Fruit fly (Drosophila melanogaster) whole organism, embryonic: Measurements from ENCODE around the gene CG11699.

Experiments used
- Adf1 ChIP-seq: fragments of 200-800 bp; sonication (Bioruptor generic); IDR thresholded peaks from 2 replicates; pipeline ENCODE4 v1.3.6; 2022; ENCODE audit warnings: missing biosample characterization, missing genetic modification characterization
- Blimp-1 ChIP-seq: fragments of 200-800 bp; sonication (Bioruptor generic); optimal IDR thresholded peaks from 3 replicates; lab custom pipeline; 2018; ENCODE audit warnings: missing biosample characterization, missing genetic modification characterization, mild to moderate bottlenecking, moderate library complexity, missing genetic modification reagents
- CG10209 ChIP-seq: fragments of 200-800 bp; sonication (Bioruptor generic); optimal IDR thresholded peaks from 3 replicates; lab custom pipeline; 2017; ENCODE audit warnings: missing biosample characterization, mild to moderate bottlenecking, missing genetic modification characterization, missing genetic modification reagents
- CG10543 ChIP-seq: fragments of 200-800 bp; sonication (Bioruptor generic); optimal IDR thresholded peaks from 3 replicates; lab custom pipeline; 2017; ENCODE audit warnings: missing biosample characterization, mild to moderate bottlenecking, missing genetic modification characterization, moderate library complexity
- CG12155 ChIP-seq: fragments of 200-800 bp; sonication (Bioruptor generic); optimal IDR thresholded peaks from 3 replicates; lab custom pipeline; 2016; ENCODE audit warnings: missing biosample characterization, missing genetic modification characterization
- CG12299 ChIP-seq: fragments of 200-800 bp; sonication (Bioruptor generic); optimal IDR thresholded peaks from 2 replicates; lab custom pipeline; 2018; ENCODE audit warnings: missing biosample characterization, mild to moderate bottlenecking, missing genetic modification characterization
- CG12942 ChIP-seq: fragments of 200-800 bp; sonication (Bioruptor generic); optimal IDR thresholded peaks from 3 replicates; lab custom pipeline; 2016; ENCODE audit warnings: missing biosample characterization, missing genetic modification characterization
- CG14050 ChIP-seq: fragments of 200-800 bp; sonication (Bioruptor generic); IDR thresholded peaks from 3 replicates; pipeline ENCODE4 v1.3.6; 2022; ENCODE audit warnings: missing biosample characterization, missing genetic modification characterization
- CG15696 ChIP-seq: fragments of 200-800 bp; sonication (Bioruptor generic); optimal IDR thresholded peaks from 2 replicates; lab custom pipeline; 2019; ENCODE audit warnings: missing biosample characterization, mild to moderate bottlenecking, missing genetic modification characterization, moderate library complexity
- CG1602 ChIP-seq: fragments of 200-800 bp; sonication (Bioruptor generic); optimal IDR thresholded peaks from 3 replicates; lab custom pipeline; 2016; ENCODE audit warnings: missing biosample characterization, missing genetic modification characterization
- CG1603 ChIP-seq: fragments of 200-800 bp; sonication (Bioruptor generic); optimal IDR thresholded peaks from 2 replicates; lab custom pipeline; 2019; ENCODE audit warnings: missing biosample characterization, mild to moderate bottlenecking, missing genetic modification characterization, moderate library complexity
- CG17385 ChIP-seq: fragments of 200-800 bp; sonication (Bioruptor generic); optimal IDR thresholded peaks from 3 replicates; lab custom pipeline; 2018; ENCODE audit warnings: missing biosample characterization, mild to moderate bottlenecking, missing genetic modification characterization
- CG17829 ChIP-seq: fragments of 200-800 bp; optimal IDR thresholded peaks from 2 replicates; lab custom pipeline; 2019; ENCODE audit warnings: missing biosample characterization, mild to moderate bottlenecking, missing genetic modification characterization, moderate library complexity
- CG1792 ChIP-seq: fragments of 200-800 bp; sonication (Bioruptor generic); optimal IDR thresholded peaks from 2 replicates; lab custom pipeline; 2016; ENCODE audit warnings: missing biosample characterization, missing genetic modification characterization
- CG3065 ChIP-seq: fragments of 200-800 bp; sonication (Bioruptor generic); optimal IDR thresholded peaks from 2 replicates; lab custom pipeline; 2016; ENCODE audit warnings: missing biosample characterization, missing genetic modification characterization
- CG34422 ChIP-seq: fragments of 200-800 bp; sonication (Bioruptor generic); IDR thresholded peaks from 3 replicates; pipeline ENCODE4 v1.3.6; 2022; ENCODE audit warnings: missing biosample characterization, missing genetic modification characterization
- CG5245 ChIP-seq: fragments of 200-800 bp; sonication (Bioruptor generic); optimal IDR thresholded peaks from 3 replicates; lab custom pipeline; 2016; ENCODE audit warnings: missing biosample characterization, missing genetic modification characterization
- CG6175 ChIP-seq: fragments of 200-800 bp; sonication (Bioruptor generic); IDR thresholded peaks from 3 replicates; pipeline ENCODE4 v1.3.6; 2022; ENCODE audit warnings: missing biosample characterization, missing genetic modification characterization
- CG6272 ChIP-seq: fragments of 200-800 bp; sonication (Bioruptor generic); IDR thresholded peaks from 2 replicates; pipeline ENCODE4 v1.3.6; 2022; ENCODE audit warnings: missing biosample characterization, missing genetic modification characterization
- CG8765 ChIP-seq: fragments of 200-800 bp; sonication (Bioruptor generic); IDR thresholded peaks from 2 replicates; pipeline ENCODE4 v1.3.6; 2022; ENCODE audit warnings: missing biosample characterization, missing genetic modification characterization
- CG9437 ChIP-seq: fragments of 200-800 bp; sonication (Bioruptor generic); optimal IDR thresholded peaks from 2 replicates; lab custom pipeline; 2018; ENCODE audit warnings: missing biosample characterization, mild to moderate bottlenecking, missing genetic modification characterization
- CG9797 ChIP-seq: fragments of 200-800 bp; sonication (Bioruptor generic); optimal IDR thresholded peaks from 3 replicates; lab custom pipeline; 2018; ENCODE audit warnings: missing biosample characterization, mild to moderate bottlenecking, missing genetic modification characterization
- Dll ChIP-seq: fragments of 200-800 bp; sonication (Bioruptor generic); IDR thresholded peaks from 4 replicates; pipeline ENCODE4 v1.3.6; 2022; ENCODE audit warnings: missing biosample characterization, missing genetic modification characterization; ENCODE audit not compliant: partially characterized antibody
- Doc3 ChIP-seq: fragments of 200-800 bp; sonication (Bioruptor generic); IDR thresholded peaks from 3 replicates; pipeline ENCODE4 v1.3.6; 2022; ENCODE audit warnings: missing biosample characterization, missing genetic modification characterization; ENCODE audit not compliant: partially characterized antibody
- Dp ChIP-seq: fragments of 200-800 bp; sonication (Bioruptor generic); optimal IDR thresholded peaks from 2 replicates; lab custom pipeline; 2018; ENCODE audit warnings: missing biosample characterization, mild to moderate bottlenecking, missing genetic modification characterization, moderate library complexity
- E2f1 ChIP-seq: fragments of 200-800 bp; sonication (Bioruptor generic); IDR thresholded peaks from 2 replicates; pipeline ENCODE4 v1.3.6; 2022; ENCODE audit warnings: missing biosample characterization, missing genetic modification characterization
- Elba2 ChIP-seq: fragments of 200-800 bp; sonication (Bioruptor generic); optimal IDR thresholded peaks from 3 replicates; lab custom pipeline; 2016; ENCODE audit warnings: missing biosample characterization, missing genetic modification characterization
- Mes4 ChIP-seq: fragments of 200-800 bp; sonication (Bioruptor generic); optimal IDR thresholded peaks from 2 replicates; lab custom pipeline; 2016; ENCODE audit warnings: missing biosample characterization, missing genetic modification characterization
- Mrtf ChIP-seq: fragments of 200-800 bp; sonication (Bioruptor generic); IDR thresholded peaks from 3 replicates; pipeline ENCODE4 v1.3.6; 2022; ENCODE audit warnings: missing biosample characterization, missing genetic modification characterization
- NC2β ChIP-seq: fragments of 200-800 bp; sonication (Bioruptor generic); optimal IDR thresholded peaks from 2 replicates; lab custom pipeline; 2016; ENCODE audit warnings: missing biosample characterization, missing genetic modification characterization
- PHDP ChIP-seq: fragments of 200-800 bp; sonication (Bioruptor generic); optimal IDR thresholded peaks from 3 replicates; lab custom pipeline; 2018; ENCODE audit warnings: missing biosample characterization, mild to moderate bottlenecking, missing genetic modification characterization, moderate library complexity
- TFAM ChIP-seq: fragments of 200-800 bp; sonication (Bioruptor generic); optimal IDR thresholded peaks from 2 replicates; lab custom pipeline; 2017; ENCODE audit warnings: missing biosample characterization, missing genetic modification characterization, inconsistent platforms
- dpn ChIP-seq, 2 experiments: fragments of 200-800 bp; sonication (Bioruptor generic); optimal IDR thresholded peaks; 3 replicates each; lab custom pipeline; 2016; ENCODE audit warnings: missing biosample characterization in 2 of 2, missing genetic modification characterization in 2 of 2
- gce ChIP-seq: fragments of 200-800 bp; sonication (Bioruptor generic); IDR thresholded peaks from 3 replicates; pipeline ENCODE4 v1.3.6; 2022; ENCODE audit warnings: missing biosample characterization, missing genetic modification characterization
- hbn ChIP-seq: fragments of 200-800 bp; sonication (Bioruptor generic); IDR thresholded peaks from 2 replicates; pipeline ENCODE4 v1.3.6; 2022; ENCODE audit warnings: missing biosample characterization, missing genetic modification characterization; ENCODE audit not compliant: partially characterized antibody
- ind ChIP-seq: fragments of 200-800 bp; sonication (Bioruptor generic); optimal IDR thresholded peaks from 3 replicates; lab custom pipeline; 2016; ENCODE audit warnings: missing biosample characterization, missing genetic modification characterization
- kay ChIP-seq: fragments of 200-800 bp; sonication (Bioruptor generic); optimal IDR thresholded peaks from 2 replicates; lab custom pipeline; 2016; ENCODE audit warnings: missing biosample characterization, missing genetic modification characterization
- maf-S ChIP-seq: fragments of 200-800 bp; sonication (Bioruptor generic); optimal IDR thresholded peaks from 2 replicates; lab custom pipeline; 2016; ENCODE audit warnings: missing biosample characterization, missing genetic modification characterization
- otp ChIP-seq: fragments of 200-800 bp; sonication (Bioruptor generic); IDR thresholded peaks from 3 replicates; pipeline ENCODE4, ENCODE4 v1.3.6; 2022; ENCODE audit warnings: missing biosample characterization, missing genetic modification characterization
- pan ChIP-seq, 4 experiments: fragments of >200 bp in 3 of 4; fragments of 200-800 bp in 1 of 4; sonication (Bioruptor generic) in 1 of 4; optimal IDR thresholded peaks in 3 of 4; IDR thresholded peaks in 1 of 4; 2 replicates each; pipeline versions ENCODE4 v1.3.6 to Lab custom; 2017 to 2022; ENCODE audit warnings: missing biosample characterization in 2 of 4, missing genetic modification characterization in 2 of 4, mixed read lengths in 1 of 4
- pum ChIP-seq: fragments of 200-800 bp; sonication (Bioruptor generic); optimal IDR thresholded peaks from 2 replicates; lab custom pipeline; 2016; ENCODE audit warnings: missing biosample characterization, missing genetic modification characterization
- run ChIP-seq: fragments of 200-800 bp; sonication (Bioruptor generic); optimal IDR thresholded peaks from 3 replicates; lab custom pipeline; 2018; ENCODE audit warnings: missing biosample characterization, mild to moderate bottlenecking, missing genetic modification characterization
- salm ChIP-seq: fragments of 200-800 bp; sonication (Bioruptor generic); optimal IDR thresholded peaks from 2 replicates; lab custom pipeline; 2018; ENCODE audit warnings: missing biosample characterization, mild to moderate bottlenecking, missing genetic modification characterization
- scrt ChIP-seq: fragments of 200-800 bp; sonication (Bioruptor generic); optimal IDR thresholded peaks from 2 replicates; lab custom pipeline; 2018; ENCODE audit warnings: missing biosample characterization, mild to moderate bottlenecking, missing genetic modification characterization, moderate library complexity
- seq ChIP-seq: fragments of 200-800 bp; sonication (Bioruptor generic); IDR thresholded peaks from 2 replicates; pipeline ENCODE4 v1.3.6; 2022; ENCODE audit warnings: missing biosample characterization, missing genetic modification characterization
- tap ChIP-seq: fragments of 200-800 bp; optimal IDR thresholded peaks from 3 replicates; lab custom pipeline; 2019; ENCODE audit warnings: missing biosample characterization, mild to moderate bottlenecking, missing genetic modification characterization, moderate library complexity
- tio ChIP-seq: fragments of 200-800 bp; sonication (Bioruptor generic); optimal IDR thresholded peaks from 2 replicates; lab custom pipeline; 2017; ENCODE audit warnings: missing biosample characterization, missing genetic modification characterization, inconsistent platforms
- tx ChIP-seq: fragments of 200-800 bp; sonication (Bioruptor generic); optimal IDR thresholded peaks from 2 replicates; lab custom pipeline; 2016; ENCODE audit warnings: missing biosample characterization, missing genetic modification characterization
- unc-4 ChIP-seq: fragments of 200-800 bp; sonication (Bioruptor generic); IDR thresholded peaks from 2 replicates; pipeline ENCODE4 v1.3.6; 2022; ENCODE audit warnings: missing biosample characterization, missing genetic modification characterization; ENCODE audit not compliant: partially characterized antibody

CG11699 gene

dm6 chrX:11528026-11528702 lies 42.3 kb upstream of the CG11699 start (continued):
- TF ChIP-seq tap (tag; lab: Kevin White, UChicago) (peak; percentile 78), CG3065 (GFP tag; lab: Kevin White, UChicago) (peak; percentile 49), unc-4 (GFP tag; lab: Robert Waterston, UW) (no peak), PHDP (tag; lab: Kevin White, UChicago) (peak; percentile 78), Adf1 (GFP tag; lab: Robert Waterston, UW) (no peak), CG8765 (no peak; the same call in 1 of the 2 replicates), hbn (GFP tag; lab: Robert Waterston, UW) (no peak), pan (optimal IDR thresholded peaks at IDR 0.05; lab: Kevin White, UChicago) (no peak), pan (GFP tag; optimal IDR thresholded peaks at IDR 0.05 in 1 of 2, IDR thresholded peaks at IDR 0.05 in 1 of 2) (peak in 1 of 2 experiments; percentile 67), seq (GFP tag; lab: Robert Waterston, UW) (peak; percentile 51; the same call in 1 of the 2 replicates), Dp (GFP tag; lab: Kevin White, UChicago) (no peak), CG34422 (no peak; the same call in 2 of the 3 replicates), CG6272 (peak; percentile 45; the same call in 1 of the 2 replicates), E2f1 (GFP tag; lab: Robert Waterston, UW) (peak; percentile 58), scrt (GFP tag; lab: Kevin White, UChicago) (peak; percentile 16), kay (GFP tag; lab: Kevin White, UChicago) (peak; percentile 61), CG15696 (tag; lab: Kevin White, UChicago) (peak; percentile 87), pum (GFP tag; lab: Kevin White, UChicago) (peak; percentile 65), otp (GFP tag; lab: Robert Waterston, UW) (peak; percentile 74), Mrtf (GFP tag; lab: Robert Waterston, UW) (peak; percentile 71), TFAM (GFP tag; lab: Kevin White, UChicago) (peak; percentile 43), CG12299 (tag; lab: Kevin White, UChicago) (peak; percentile 67), Doc3 (GFP tag; lab: Robert Waterston, UW) (no peak), CG12942 (GFP tag; lab: Kevin White, UChicago) (peak; percentile 31), CG1603 (tag; lab: Kevin White, UChicago) (peak; percentile 75), ind (GFP tag; lab: Kevin White, UChicago) (peak; percentile 56), salm (tag; lab: Kevin White, UChicago) (peak; percentile 64), Elba2 (no peak), CG1792 (GFP tag; lab: Kevin White, UChicago) (no peak), CG5245 (GFP tag; lab: Kevin White, UChicago) (peak; percentile 59), CG14050 (GFP tag; lab: Robert Waterston, UW) (peak; percentile 41; the same call in 1 of the 3 replicates), CG1602 (GFP tag; lab: Kevin White, UChicago) (peak; percentile 77), CG9797 (peak; percentile 5), NC2β (peak; percentile 23), Dll (no peak), maf-S (GFP tag; lab: Kevin White, UChicago) (no peak), CG12155 (GFP tag; lab: Kevin White, UChicago) (peak; percentile 31), CG6175 (GFP tag; lab: Robert Waterston, UW) (no peak), CG17829 (peak; percentile 91), CG10543 (GFP tag; lab: Kevin White, UChicago) (peak; percentile 6), CG9437 (GFP tag; lab: Kevin White, UChicago) (peak; percentile 57), run (tag; lab: Kevin White, UChicago) (peak; percentile 63), Mes4 (GFP tag; lab: Kevin White, UChicago) (peak; percentile 18), CG17385 (GFP tag; lab: Kevin White, UChicago) (peak; percentile 75), gce (GFP tag; lab: Robert Waterston, UW) (peak; percentile 62; the same call in 1 of the 3 replicates), tio (GFP tag; lab: Kevin White, UChicago) (peak; percentile 78), dpn (GFP tag; optimal IDR thresholded peaks at IDR 0.05; lab: Kevin White, UChicago) (peak; percentile 41 to 64), tx (GFP tag; lab: Kevin White, UChicago) (no peak), CG10209 (GFP tag; lab: Kevin White, UChicago) (peak; percentile 72), Blimp-1 (GFP tag; lab: Kevin White, UChicago) (peak; percentile 89)
